Fruit fly (Drosophila melanogaster): ENCODE measurements around the gene ncm.

DNA sequence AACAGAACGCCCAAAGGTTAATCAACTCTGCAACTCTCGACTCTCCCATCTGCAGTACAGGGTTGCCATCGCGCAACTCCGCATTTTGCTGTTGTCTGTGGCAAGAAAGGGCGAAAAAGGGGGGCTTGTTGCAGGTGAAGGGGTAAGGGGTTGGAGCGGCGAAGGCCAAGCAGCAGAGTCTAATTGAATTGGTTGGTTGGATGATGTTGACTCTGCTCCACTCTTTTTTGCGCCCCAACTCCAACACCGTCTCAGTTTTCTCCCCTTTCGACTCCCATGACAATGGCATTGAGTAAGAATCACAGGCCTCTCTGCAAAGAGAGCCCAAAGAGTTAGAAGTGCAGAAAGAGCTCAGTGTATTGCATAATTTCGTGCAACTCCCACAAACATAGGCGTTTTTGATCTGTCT, 19.9 kb upstream of the ncm start:
- TF ChIP-seq dati (GFP tag; IDR thresholded peaks at IDR 0.05) (no peak), unc-4 (GFP tag; IDR thresholded peaks at IDR 0.05; ENCODE audit: partially characterized antibody) (no peak), CG6272 (GFP tag; IDR thresholded peaks at IDR 0.05) (no peak)

All from whole organism, embryonic.